Worm (Caenorhabditis elegans) whole organism, L2 larva: ENCODE data around the gene srj-7.

Experiments
- C34F6.9 ChIP-seq: fragments of 150-350 bp; optimal IDR thresholded peaks from 2 replicates; lab custom pipeline; 2014; ENCODE audit warnings: missing biosample characterization, missing genetic modification characterization
- F13H6.1 ChIP-seq: sonication (generic microtip); optimal IDR thresholded peaks from 2 replicates; lab custom pipeline; 2016; ENCODE audit warnings: missing genetic modification characterization, missing compliant biosample characterization
- R02D3.7 ChIP-seq: fragments of 150-350 bp; optimal IDR thresholded peaks from 2 replicates; lab custom pipeline; 2014; ENCODE audit warnings: missing biosample characterization, missing genetic modification characterization
- Y55F3AM.14 ChIP-seq: fragments of 200-800 bp; sonication (Bioruptor generic); optimal IDR thresholded peaks from 2 replicates; lab custom pipeline; 2018; ENCODE audit warnings: mild to moderate bottlenecking, missing genetic modification characterization, missing compliant biosample characterization
- ZK546.5 ChIP-seq: sonication (generic microtip); optimal IDR thresholded peaks from 2 replicates; lab custom pipeline; 2017; ENCODE audit warnings: missing biosample characterization, missing genetic modification characterization
- alr-1 ChIP-seq: fragments of 150-350 bp; optimal IDR thresholded peaks from 2 replicates; lab custom pipeline; 2014; ENCODE audit warnings: missing biosample characterization, missing genetic modification characterization
- blmp-1 ChIP-seq: sonication (generic microtip); optimal IDR thresholded peaks from 2 replicates; lab custom pipeline; 2017; ENCODE audit warnings: missing genetic modification characterization, mild to moderate bottlenecking, missing compliant biosample characterization, antibody characterized with exemption, moderate library complexity; ENCODE audit not compliant: insufficient read depth
- ceh-82 ChIP-seq: fragments of 150-350 bp; optimal IDR thresholded peaks from 2 replicates; lab custom pipeline; 2014; ENCODE audit warnings: missing biosample characterization, missing genetic modification characterization
- dmd-4 ChIP-seq: sonication (generic microtip); optimal IDR thresholded peaks from 2 replicates; lab custom pipeline; 2017; ENCODE audit warnings: missing biosample characterization, missing genetic modification characterization
- elt-1 ChIP-seq: fragments of 150-350 bp; optimal IDR thresholded peaks from 2 replicates; lab custom pipeline; 2014; ENCODE audit warnings: missing biosample characterization, missing genetic modification characterization
- elt-3 ChIP-seq: sonication (generic microtip); optimal IDR thresholded peaks from 2 replicates; lab custom pipeline; 2017; ENCODE audit warnings: missing biosample characterization, missing genetic modification characterization
- fos-1 ChIP-seq: fragments of 150-350 bp; optimal IDR thresholded peaks from 2 replicates; lab custom pipeline; 2014; ENCODE audit warnings: missing biosample characterization, missing genetic modification characterization
- lin-11 ChIP-seq: fragments of 150-350 bp; sonication (generic microtip); optimal IDR thresholded peaks from 2 replicates; lab custom pipeline; 2014; ENCODE audit warnings: missing biosample characterization, missing genetic modification characterization, inconsistent platforms, mixed read lengths
- lin-13 ChIP-seq: fragments of 150-350 bp; optimal IDR thresholded peaks from 2 replicates; lab custom pipeline; 2014; ENCODE audit warnings: missing biosample characterization, missing genetic modification reagents, missing genetic modification characterization
- lsy-2 ChIP-seq, 2 experiments: fragments of 150-350 bp in 1 of 2; sonication (generic microtip) in 1 of 2; optimal IDR thresholded peaks; 2 replicates each; lab custom pipeline; 2014 to 2017; ENCODE audit warnings: missing biosample characterization in 2 of 2, missing genetic modification characterization in 2 of 2
- mab-5 ChIP-seq: fragments of 150-350 bp; optimal IDR thresholded peaks from 2 replicates; lab custom pipeline; 2014; ENCODE audit warnings: missing biosample characterization, missing genetic modification characterization
- mbf-1 ChIP-seq: sonication (generic microtip); optimal IDR thresholded peaks from 2 replicates; lab custom pipeline; 2017; ENCODE audit warnings: missing biosample characterization, missing genetic modification characterization
- mdl-1 ChIP-seq, 2 experiments: fragments of 150-350 bp in 1 of 2; sonication (generic microtip) in 1 of 2; optimal IDR thresholded peaks; 2 replicates each; lab custom pipeline; 2017; ENCODE audit warnings: missing biosample characterization in 2 of 2, missing genetic modification characterization in 2 of 2
- nhr-10 ChIP-seq: sonication (generic microtip); optimal IDR thresholded peaks from 2 replicates; lab custom pipeline; 2017; ENCODE audit warnings: missing biosample characterization, missing genetic modification characterization
- nhr-11 ChIP-seq: fragments of 150-350 bp; optimal IDR thresholded peaks from 2 replicates; lab custom pipeline; 2014; ENCODE audit warnings: missing biosample characterization, missing genetic modification characterization
- nhr-12 ChIP-seq: fragments of 150-350 bp; optimal IDR thresholded peaks from 2 replicates; lab custom pipeline; 2014; ENCODE audit warnings: missing biosample characterization, missing genetic modification characterization
- nhr-129 ChIP-seq: fragments of 150-350 bp; optimal IDR thresholded peaks from 2 replicates; lab custom pipeline; 2014; ENCODE audit warnings: missing biosample characterization, missing genetic modification characterization
- nhr-21 ChIP-seq: fragments of 150-350 bp; optimal IDR thresholded peaks from 2 replicates; lab custom pipeline; 2014; ENCODE audit warnings: missing biosample characterization, missing genetic modification characterization
- nhr-23 ChIP-seq: fragments of 150-350 bp; optimal IDR thresholded peaks from 2 replicates; lab custom pipeline; 2014; ENCODE audit warnings: missing biosample characterization, missing genetic modification reagents, missing genetic modification characterization
- nhr-237 ChIP-seq: fragments of 150-350 bp; optimal IDR thresholded peaks from 2 replicates; lab custom pipeline; 2014; ENCODE audit warnings: missing biosample characterization, missing genetic modification characterization
- nhr-25 ChIP-seq: fragments of 150-350 bp; sonication (generic microtip); optimal IDR thresholded peaks from 3 replicates; lab custom pipeline; 2014; ENCODE audit warnings: missing biosample characterization, missing genetic modification characterization
- nhr-6 ChIP-seq: fragments of 150-350 bp; optimal IDR thresholded peaks from 2 replicates; lab custom pipeline; 2014; ENCODE audit warnings: missing biosample characterization, missing genetic modification characterization
- nhr-77 ChIP-seq: fragments of 150-350 bp; optimal IDR thresholded peaks from 2 replicates; lab custom pipeline; 2014; ENCODE audit warnings: missing biosample characterization, missing genetic modification characterization
- sem-4 ChIP-seq: fragments of 150-350 bp; optimal IDR thresholded peaks from 2 replicates; lab custom pipeline; 2014; ENCODE audit warnings: missing biosample characterization, missing genetic modification reagents, missing genetic modification characterization
- sma-3 ChIP-seq: sonication (generic microtip); optimal IDR thresholded peaks from 2 replicates; lab custom pipeline; 2016; ENCODE audit warnings: missing genetic modification reagents, missing genetic modification characterization, missing compliant biosample characterization
- sma-9 ChIP-seq, 2 experiments: fragments of 150-350 bp in 1 of 2; sonication (generic microtip) in 1 of 2; optimal IDR thresholded peaks; 2 replicates each; lab custom pipeline; 2014 to 2016; ENCODE audit warnings: missing genetic modification characterization in 2 of 2, mild to moderate bottlenecking in 1 of 2, missing biosample characterization in 1 of 2, missing compliant biosample characterization in 1 of 2, missing genetic modification reagents in 1 of 2, moderate library complexity in 1 of 2
- unc-39 ChIP-seq: fragments of 150-350 bp; optimal IDR thresholded peaks from 2 replicates; lab custom pipeline; 2014; ENCODE audit warnings: missing biosample characterization, missing genetic modification characterization
- unc-55 ChIP-seq: fragments of 150-350 bp; sonication (generic microtip); optimal IDR thresholded peaks from 3 replicates; lab custom pipeline; 2014; ENCODE audit warnings: missing biosample characterization, missing genetic modification reagents, missing genetic modification characterization
- zag-1 ChIP-seq: fragments of 150-350 bp; optimal IDR thresholded peaks from 2 replicates; lab custom pipeline; 2014; ENCODE audit warnings: missing biosample characterization, missing genetic modification characterization

The srj-7 gene

ce11 chrV:3244703-3245102 is at the start of gene srj-7:
srj-7 (plus strand) TSS chrV:3245003.
- no peak for TF ChIP-seq nhr-21 (tag; lab: Kevin White, UChicago)
- TF ChIP-seq nhr-11: no peak
- no peak for TF ChIP-seq ceh-82
- no peak for TF ChIP-seq nhr-6 (tag; lab: Kevin White, UChicago)
- no peak for TF ChIP-seq lin-11 (tag; lab: Kevin White, UChicago)
- TF ChIP-seq sma-3 (GFP tag; lab: Kevin White, UChicago): no peak
- no peak for TF ChIP-seq sma-9 (GFP tag; optimal IDR thresholded peaks at IDR 0.05; lab: Kevin White, UChicago)
- TF ChIP-seq sma-9 (tag; optimal IDR thresholded peaks at IDR 0.05; lab: Kevin White, UChicago): no peak
- no peak for TF ChIP-seq nhr-129 (tag; lab: Kevin White, UChicago)
- no peak for TF ChIP-seq fos-1 (tag; lab: Kevin White, UChicago)
- no peak for TF ChIP-seq elt-1 (tag; lab: Kevin White, UChicago)
- no peak for TF ChIP-seq zag-1 (tag; lab: Kevin White, UChicago)
- no peak for TF ChIP-seq R02D3.7 (tag; lab: Kevin White, UChicago)
- TF ChIP-seq nhr-77 (tag; lab: Kevin White, UChicago): no peak
- TF ChIP-seq unc-55: no peak
- TF ChIP-seq blmp-1 (tag; lab: Kevin White, UChicago): no peak
- TF ChIP-seq nhr-23 (tag; lab: Kevin White, UChicago): no peak
- TF ChIP-seq nhr-25 (tag; lab: Kevin White, UChicago): no peak
- no peak for TF ChIP-seq mbf-1 (tag; lab: Kevin White, UChicago)
- TF ChIP-seq elt-3 (tag; lab: Kevin White, UChicago): no peak
- no peak for TF ChIP-seq unc-39

ce11 chrV:3195814-3196213 is 49.0 kb upstream of the srj-7 start:
- TF ChIP-seq mdl-1 (tag; optimal IDR thresholded peaks at IDR 0.05; lab: Kevin White, UChicago): no peak
- TF ChIP-seq nhr-12: no peak
- TF ChIP-seq lin-11 (tag; lab: Kevin White, UChicago): no peak
- TF ChIP-seq Y55F3AM.14 (GFP tag; lab: Kevin White, UChicago): no peak
- no peak for TF ChIP-seq blmp-1 (tag; lab: Kevin White, UChicago)
- TF ChIP-seq nhr-6 (tag; lab: Kevin White, UChicago): no peak
- TF ChIP-seq unc-55: no peak
- no peak for TF ChIP-seq zag-1 (tag; lab: Kevin White, UChicago)
- no peak for TF ChIP-seq R02D3.7 (tag; lab: Kevin White, UChicago)
- TF ChIP-seq sma-3 (GFP tag; lab: Kevin White, UChicago): no peak

ce11 chrV:3196832-3197329 is 47.9 kb upstream of the srj-7 start, which contains the start of the genes Y73C8B.1 and Y73C8B.5:
Y73C8B.1 (minus strand) TSS chrV:3196882.
Y73C8B.5 (plus strand) TSS chrV:3197268.
- TF ChIP-seq nhr-25 (tag; lab: Kevin White, UChicago) (peak; percentile 51), lsy-2 (tag; optimal IDR thresholded peaks at IDR 0.05; lab: Kevin White, UChicago) (peak in 1 of 2 experiments; percentile 14), nhr-10 (tag; lab: Kevin White, UChicago) (no peak), F13H6.1 (peak; percentile 8), nhr-6 (tag; lab: Kevin White, UChicago) (no peak), sma-3 (GFP tag; lab: Kevin White, UChicago) (no peak), nhr-129 (tag; lab: Kevin White, UChicago) (peak; percentile 9), nhr-11 (peak; percentile 47), sma-9 (GFP tag; optimal IDR thresholded peaks at IDR 0.05; lab: Kevin White, UChicago) (peak; percentile 34), sma-9 (tag; optimal IDR thresholded peaks at IDR 0.05; lab: Kevin White, UChicago) (no peak), elt-1 (tag; lab: Kevin White, UChicago) (no peak), C34F6.9 (tag; lab: Kevin White, UChicago) (no peak), mab-5 (tag; lab: Kevin White, UChicago) (no peak), ZK546.5 (tag; lab: Kevin White, UChicago) (no peak), R02D3.7 (tag; lab: Kevin White, UChicago) (no peak)

ce11 chrV:3200323-3200722 is 44.5 kb upstream of the srj-7 start, which contains the start of gene K08D9.4:
K08D9.4 (minus strand) TSS chrV:3200423.
- TF ChIP-seq C34F6.9 (tag; lab: Kevin White, UChicago) (no peak), mdl-1 (tag; optimal IDR thresholded peaks at IDR 0.05; lab: Kevin White, UChicago) (no peak), alr-1 (tag; lab: Kevin White, UChicago) (no peak), mab-5 (tag; lab: Kevin White, UChicago) (no peak), dmd-4 (no peak), nhr-23 (tag; lab: Kevin White, UChicago) (no peak), nhr-237 (no peak), sem-4 (no peak), lin-13 (GFP tag; lab: Kevin White, UChicago) (no peak)
- TF ChIP-seq, all 48 proteins: peak for 0
